Worm (Caenorhabditis elegans) whole organism, L3 larva: ENCODE results near the gene T03E6.8.

Experiments
- ZK546.5 ChIP-seq: sonication (generic microtip); optimal IDR thresholded peaks from 2 replicates; lab custom pipeline; 2017; ENCODE audit warnings: missing biosample characterization, missing genetic modification characterization
- ama-1 ChIP-seq: fragments of 150-350 bp; optimal IDR thresholded peaks from 2 replicates; lab custom pipeline; 2018
- ceh-28 ChIP-seq: fragments of 150-350 bp; optimal IDR thresholded peaks from 2 replicates; lab custom pipeline; 2014; ENCODE audit warnings: missing biosample characterization, missing genetic modification reagents, missing genetic modification characterization
- fkh-10 ChIP-seq: sonication (generic microtip); optimal IDR thresholded peaks from 2 replicates; lab custom pipeline; 2017; ENCODE audit warnings: missing biosample characterization, missing genetic modification reagents, missing genetic modification characterization
- fos-1 ChIP-seq: fragments of 150-350 bp; optimal IDR thresholded peaks from 2 replicates; lab custom pipeline; 2014; ENCODE audit warnings: missing biosample characterization, missing genetic modification characterization
- lin-15B ChIP-seq: fragments of 150-350 bp; optimal IDR thresholded peaks from 2 replicates; lab custom pipeline; 2014; ENCODE audit warnings: missing biosample characterization, missing genetic modification characterization
- mdl-1 ChIP-seq: fragments of 150-350 bp; optimal IDR thresholded peaks from 2 replicates; lab custom pipeline; 2014; ENCODE audit warnings: missing biosample characterization, missing genetic modification characterization
- nhr-11 ChIP-seq: fragments of 150-350 bp; optimal IDR thresholded peaks from 2 replicates; lab custom pipeline; 2014; ENCODE audit warnings: missing biosample characterization, missing genetic modification characterization
- nhr-23 ChIP-seq: fragments of 150-350 bp; optimal IDR thresholded peaks from 2 replicates; lab custom pipeline; 2014; ENCODE audit warnings: missing biosample characterization, missing genetic modification reagents, missing genetic modification characterization
- nhr-25 ChIP-seq: sonication (generic microtip); optimal IDR thresholded peaks from 2 replicates; lab custom pipeline; 2017; ENCODE audit warnings: missing biosample characterization, missing genetic modification characterization
- pqm-1 ChIP-seq: fragments of 150-350 bp; optimal IDR thresholded peaks from 2 replicates; lab custom pipeline; 2017; ENCODE audit warnings: missing biosample characterization, missing genetic modification characterization, inconsistent platforms
- unc-39 ChIP-seq: sonication (generic microtip); optimal IDR thresholded peaks from 4 replicates; lab custom pipeline; 2017; ENCODE audit warnings: missing biosample characterization, missing genetic modification characterization
- unc-62 ChIP-seq: fragments of 150-350 bp; sonication (generic microtip); optimal IDR thresholded peaks from 4 replicates; lab custom pipeline; 2014; ENCODE audit warnings: missing biosample characterization, missing genetic modification reagents, missing genetic modification characterization

- TF ChIP-seq unc-62 (GFP tag; lab: Kevin White, UChicago) (no peak), ama-1 (lab: Kevin White, UChicago) (no peak), pqm-1 (no peak), nhr-23 (tag; lab: Kevin White, UChicago) (no peak), nhr-11 (tag; lab: Kevin White, UChicago) (no peak), fos-1 (tag; lab: Kevin White, UChicago) (no peak), ceh-28 (tag; lab: Kevin White, UChicago) (no peak), lin-15B (tag; lab: Kevin White, UChicago) (no peak), fkh-10 (GFP tag; lab: Kevin White, UChicago) (no peak), nhr-25 (tag; lab: Kevin White, UChicago) (no peak), unc-39 (tag; lab: Kevin White, UChicago) (no peak), mdl-1 (no peak), ZK546.5 (tag; lab: Kevin White, UChicago) (no peak)
These were observed 2.4 kb downstream of the T03E6.8 start, which contains the start of gene T03E6.9 for ce11 chrV:16600623-16601022.
